Worm (Caenorhabditis elegans) whole organism, L4 larva: ENCODE results near the gene cdk-12.

Experiments
- F10B5.3 ChIP-seq: sonication (generic microtip); optimal IDR thresholded peaks from 2 replicates; lab custom pipeline; 2016; ENCODE audit warnings: mild to moderate bottlenecking, missing genetic modification characterization, missing compliant biosample characterization
- F44E2.7 ChIP-seq: fragments of 200-800 bp; sonication (Bioruptor generic); IDR thresholded peaks from 2 replicates; pipeline ENCODE4 v2.1.2; 2022; ENCODE audit warnings: missing genetic modification characterization, missing compliant biosample characterization
- Y48G9A.11 ChIP-seq: fragments of 200-800 bp; sonication (Bioruptor generic); IDR thresholded peaks from 2 replicates; pipeline ENCODE4 v1.3.6; 2022; ENCODE audit warnings: missing genetic modification reagents, missing genetic modification characterization, missing compliant biosample characterization
- ZK337.2 ChIP-seq: fragments of 200-800 bp; sonication (Bioruptor generic); IDR thresholded peaks from 2 replicates; pipeline ENCODE4 v1.3.6; 2022; ENCODE audit warnings: missing genetic modification reagents, missing genetic modification characterization, missing compliant biosample characterization
- ZK546.5 ChIP-seq, 2 experiments: sonication (generic microtip); optimal IDR thresholded peaks; 2 replicates each; lab custom pipeline; 2017; ENCODE audit warnings: missing biosample characterization in 2 of 2, missing genetic modification characterization in 2 of 2
- aha-1 ChIP-seq: fragments of 150-350 bp; peaks from one replicate; lab custom pipeline; 2014; ENCODE audit warnings: missing biosample characterization, missing genetic modification characterization
- ama-1 ChIP-seq: fragments of 150-350 bp; optimal IDR thresholded peaks from 2 replicates; lab custom pipeline; 2014; ENCODE audit warnings: inconsistent platforms, mixed read lengths
- attf-4 ChIP-seq: sonication (generic microtip); optimal IDR thresholded peaks from 3 replicates; lab custom pipeline; 2017; ENCODE audit warnings: missing biosample characterization, missing genetic modification characterization
- ceh-20 ChIP-seq: fragments of 200-800 bp; sonication (Bioruptor generic); IDR thresholded peaks from 2 replicates; pipeline ENCODE4 v1.3.6; 2022; ENCODE audit warnings: missing genetic modification reagents, missing genetic modification characterization, missing compliant biosample characterization
- ceh-82 ChIP-seq: sonication (generic microtip); optimal IDR thresholded peaks from 2 replicates; lab custom pipeline; 2017; ENCODE audit warnings: missing biosample characterization, missing genetic modification characterization
- ctbp-1 ChIP-seq: fragments of 200-800 bp; sonication (Bioruptor generic); IDR thresholded peaks from 2 replicates; pipeline ENCODE4 v1.3.6; 2022; ENCODE audit warnings: missing genetic modification reagents, missing genetic modification characterization, missing compliant biosample characterization
- daf-12 ChIP-seq: fragments of 150-350 bp; optimal IDR thresholded peaks from 2 replicates; lab custom pipeline; 2014; ENCODE audit warnings: missing biosample characterization, missing genetic modification reagents, missing genetic modification characterization
- daf-19 ChIP-seq: fragments of 200-800 bp; sonication (Bioruptor generic); conservative IDR thresholded peaks from 2 replicates; pipeline ENCODE4 v1.3.6; 2022; ENCODE audit warnings: missing genetic modification characterization, missing compliant biosample characterization
- daf-8 ChIP-seq: fragments of 200-800 bp; sonication (Bioruptor generic); IDR thresholded peaks from 2 replicates; pipeline ENCODE4 v1.3.6; 2022; ENCODE audit warnings: missing genetic modification characterization, missing compliant biosample characterization
- dmd-6 ChIP-seq: fragments of 200-800 bp; sonication (Bioruptor generic); IDR thresholded peaks from 2 replicates; pipeline ENCODE4 v1.3.6; 2022; ENCODE audit warnings: missing genetic modification reagents, missing genetic modification characterization, missing compliant biosample characterization
- dmd-8 ChIP-seq: fragments of 200-800 bp; sonication (Bioruptor generic); IDR thresholded peaks from 2 replicates; pipeline ENCODE4 v1.3.6; 2022; ENCODE audit warnings: missing genetic modification characterization, missing compliant biosample characterization
- dpl-1 ChIP-seq: fragments of 150-350 bp; optimal IDR thresholded peaks from 2 replicates; lab custom pipeline; 2014; ENCODE audit warnings: missing biosample characterization, missing genetic modification reagents, missing genetic modification characterization
- dve-1 ChIP-seq: sonication (generic microtip); optimal IDR thresholded peaks from 2 replicates; lab custom pipeline; 2017; ENCODE audit warnings: antibody characterized with exemption, mild to moderate bottlenecking, missing genetic modification characterization, missing compliant biosample characterization; ENCODE audit not compliant: insufficient read depth
- egl-27 ChIP-seq: sonication (generic microtip); optimal IDR thresholded peaks from 3 replicates; lab custom pipeline; 2017; ENCODE audit warnings: missing biosample characterization, missing genetic modification reagents, missing genetic modification characterization
- egl-43 ChIP-seq: fragments of 200-800 bp; sonication (Bioruptor generic); IDR thresholded peaks from 2 replicates; pipeline ENCODE4 v1.3.6; 2022; ENCODE audit warnings: missing genetic modification reagents, missing genetic modification characterization, missing compliant biosample characterization
- fkh-10 ChIP-seq: fragments of 150-350 bp; optimal IDR thresholded peaks from 2 replicates; lab custom pipeline; 2014; ENCODE audit warnings: missing biosample characterization, missing genetic modification reagents, missing genetic modification characterization
- gei-8 ChIP-seq: fragments of 200-800 bp; sonication (Bioruptor generic); optimal IDR thresholded peaks from 2 replicates; lab custom pipeline; 2018; ENCODE audit warnings: mild to moderate bottlenecking, missing genetic modification characterization, missing compliant biosample characterization
- hif-1 ChIP-seq, 2 experiments: sonication (generic microtip); optimal IDR thresholded peaks; 2 replicates each; lab custom pipeline; 2016 to 2017; ENCODE audit warnings: missing compliant biosample characterization in 2 of 2, missing genetic modification characterization in 2 of 2, missing genetic modification reagents in 2 of 2, missing genotype in 2 of 2, mild to moderate bottlenecking in 1 of 2
- lim-7 ChIP-seq: fragments of 200-800 bp; sonication (Bioruptor generic); IDR thresholded peaks from 2 replicates; pipeline ENCODE4 v1.3.6; 2022; ENCODE audit warnings: missing genetic modification characterization, missing compliant biosample characterization
- lin-1 ChIP-seq: fragments of 200-800 bp; sonication (Bioruptor generic); IDR thresholded peaks from 2 replicates; pipeline ENCODE4 v1.3.6; 2022; ENCODE audit warnings: missing genetic modification reagents, missing genetic modification characterization, missing compliant biosample characterization
- lin-38 ChIP-seq: fragments of 200-800 bp; sonication (Bioruptor generic); IDR thresholded peaks from 2 replicates; pipeline ENCODE4 v1.3.6; 2022; ENCODE audit warnings: missing genetic modification reagents, missing genetic modification characterization, missing compliant biosample characterization
- lin-39 ChIP-seq: fragments of 150-350 bp; optimal IDR thresholded peaks from 2 replicates; lab custom pipeline; 2014; ENCODE audit warnings: missing biosample characterization, missing genetic modification reagents, missing genetic modification characterization
- madf-9 ChIP-seq: fragments of 200-800 bp; sonication (Bioruptor generic); conservative IDR thresholded peaks from 2 replicates; pipeline ENCODE4 v1.3.6; 2022; ENCODE audit warnings: missing genetic modification reagents, missing genetic modification characterization, missing compliant biosample characterization
- mdt-29 ChIP-seq: fragments of 200-800 bp; sonication (Bioruptor generic); IDR thresholded peaks from 2 replicates; pipeline ENCODE4 v1.3.6; 2022; ENCODE audit warnings: missing genetic modification reagents, missing genetic modification characterization, missing compliant biosample characterization
- mep-1 ChIP-seq: fragments of 150-350 bp; sonication (generic microtip); optimal IDR thresholded peaks from 3 replicates; lab custom pipeline; 2014; ENCODE audit warnings: missing biosample characterization, missing genetic modification characterization
- mxl-3 ChIP-seq: fragments of 200-800 bp; sonication (Bioruptor generic); optimal IDR thresholded peaks from 2 replicates; lab custom pipeline; 2018; ENCODE audit warnings: mild to moderate bottlenecking, missing genetic modification characterization, missing compliant biosample characterization
- nhr-10 ChIP-seq: fragments of 150-350 bp; optimal IDR thresholded peaks from 2 replicates; lab custom pipeline; 2014; ENCODE audit warnings: missing biosample characterization, missing genetic modification characterization
- nhr-102 ChIP-seq: sonication (generic microtip); optimal IDR thresholded peaks from 2 replicates; lab custom pipeline; 2016; ENCODE audit warnings: mild to moderate bottlenecking, missing genetic modification characterization, moderate library complexity, missing compliant biosample characterization
- nhr-237 ChIP-seq: sonication (generic microtip); optimal IDR thresholded peaks from 2 replicates; lab custom pipeline; 2017; ENCODE audit warnings: missing biosample characterization, missing genetic modification characterization
- nhr-25 ChIP-seq: sonication (generic microtip); optimal IDR thresholded peaks from 2 replicates; lab custom pipeline; 2017; ENCODE audit warnings: missing genetic modification characterization, mild to moderate bottlenecking, missing compliant biosample characterization, antibody characterized with exemption, moderate library complexity, borderline replicate concordance; ENCODE audit not compliant: insufficient read depth
- nhr-41 ChIP-seq: fragments of 200-800 bp; sonication (Bioruptor generic); IDR thresholded peaks from 2 replicates; pipeline ENCODE4 v1.3.6; 2022; ENCODE audit warnings: missing genetic modification reagents, missing genetic modification characterization, missing compliant biosample characterization
- nhr-42 ChIP-seq: fragments of 200-800 bp; sonication (Bioruptor generic); IDR thresholded peaks from 2 replicates; pipeline ENCODE4 v1.3.6; 2022; ENCODE audit warnings: missing genetic modification characterization, missing compliant biosample characterization
- nhr-48 ChIP-seq: sonication (generic microtip); optimal IDR thresholded peaks from 2 replicates; lab custom pipeline; 2016; ENCODE audit warnings: mild to moderate bottlenecking, missing genetic modification characterization, missing compliant biosample characterization
- nhr-6 ChIP-seq: fragments of 150-350 bp; optimal IDR thresholded peaks from 2 replicates; lab custom pipeline; 2014; ENCODE audit warnings: missing biosample characterization, missing genetic modification characterization
- nhr-77 ChIP-seq: fragments of 150-350 bp; optimal IDR thresholded peaks from 2 replicates; lab custom pipeline; 2014; ENCODE audit warnings: missing biosample characterization, missing genetic modification characterization
- php-3 ChIP-seq: fragments of 200-800 bp; sonication (Bioruptor generic); IDR thresholded peaks from 2 replicates; pipeline ENCODE4 v1.3.6; 2022; ENCODE audit warnings: missing genetic modification reagents, missing genetic modification characterization, missing compliant biosample characterization
- pqm-1 ChIP-seq: sonication (generic microtip); optimal IDR thresholded peaks from 2 replicates; lab custom pipeline; 2017; ENCODE audit warnings: missing biosample characterization, missing genetic modification characterization
- saeg-2 ChIP-seq: fragments of 200-800 bp; sonication (Bioruptor generic); IDR thresholded peaks from 2 replicates; pipeline ENCODE4 v1.3.6; 2022; ENCODE audit warnings: missing genetic modification reagents, missing genetic modification characterization, missing compliant biosample characterization
- snpc-4 ChIP-seq: fragments of 150-350 bp; optimal IDR thresholded peaks from 2 replicates; lab custom pipeline; 2014; ENCODE audit warnings: missing biosample characterization, missing genetic modification characterization
- spr-3 ChIP-seq: fragments of 200-800 bp; sonication (Bioruptor generic); optimal IDR thresholded peaks from 2 replicates; lab custom pipeline; 2018; ENCODE audit warnings: mild to moderate bottlenecking, missing genetic modification characterization, missing compliant biosample characterization
- tag-97 ChIP-seq: fragments of 200-800 bp; sonication (Bioruptor generic); IDR thresholded peaks from 2 replicates; pipeline ENCODE4 v1.3.6; 2022; ENCODE audit warnings: missing genetic modification characterization, missing compliant biosample characterization
- tra-1 ChIP-seq: fragments of 200-800 bp; sonication (Bioruptor generic); IDR thresholded peaks from 2 replicates; pipeline ENCODE4 v1.3.6; 2022; ENCODE audit warnings: missing genetic modification reagents, missing genetic modification characterization, missing compliant biosample characterization
- unc-130 ChIP-seq: sonication (generic microtip); optimal IDR thresholded peaks from 2 replicates; lab custom pipeline; 2016; ENCODE audit warnings: missing genetic modification reagents, missing genetic modification characterization, missing compliant biosample characterization
- unc-39 ChIP-seq: sonication (generic microtip); optimal IDR thresholded peaks from 2 replicates; lab custom pipeline; 2017; ENCODE audit warnings: missing biosample characterization, missing genetic modification characterization
- zfp-3 ChIP-seq: fragments of 200-800 bp; sonication (Bioruptor generic); conservative IDR thresholded peaks from 2 replicates; pipeline ENCODE4 v1.3.6; 2022; ENCODE audit warnings: missing genetic modification reagents, missing genetic modification characterization, missing compliant biosample characterization
- ztf-11 ChIP-seq: fragments of 150-350 bp; optimal IDR thresholded peaks from 2 replicates; lab custom pipeline; 2014; ENCODE audit warnings: missing biosample characterization, missing genetic modification characterization
- ztf-7 ChIP-seq: fragments of 150-350 bp; optimal IDR thresholded peaks from 2 replicates; lab custom pipeline; 2014; ENCODE audit warnings: missing biosample characterization, missing genetic modification characterization

Gene cdk-12

ce11 chrIII:4284732-4285165 lies 48.0 kb upstream of the cdk-12 start (continued):
- TF ChIP-seq mdt-29 (GFP tag; lab: Robert Waterston, UW), result no peak
- no peak for TF ChIP-seq daf-19 (GFP tag; lab: Robert Waterston, UW)
- peak; percentile 53 for TF ChIP-seq gei-8 (GFP tag; lab: Kevin White, UChicago)
- TF ChIP-seq dve-1 (tag; lab: Kevin White, UChicago), result peak; percentile 85
- TF ChIP-seq ZK337.2, result no peak
- TF ChIP-seq ztf-11 (tag; lab: Kevin White, UChicago), result no peak
- peak; percentile 80 for TF ChIP-seq nhr-25 (tag; lab: Kevin White, UChicago)
- TF ChIP-seq tag-97 (GFP tag; lab: Robert Waterston, UW), result no peak
- TF ChIP-seq tra-1 (GFP tag; lab: Robert Waterston, UW), result peak; percentile 65; the same call in 1 of the 2 replicates
- no peak for TF ChIP-seq fkh-10 (GFP tag; lab: Kevin White, UChicago)
- TF ChIP-seq F44E2.7 (GFP tag; lab: Robert Waterston, UW), result no peak
- TF ChIP-seq dmd-6, result peak; percentile 88
- TF ChIP-seq nhr-10 (tag; lab: Kevin White, UChicago), result no peak
- no peak for TF ChIP-seq lin-39 (tag; lab: Kevin White, UChicago)
- peak; percentile 21 for TF ChIP-seq nhr-6 (tag; lab: Kevin White, UChicago)
- TF ChIP-seq lim-7 (GFP tag; lab: Robert Waterston, UW), result no peak
- TF ChIP-seq nhr-77, result peak; percentile 56
- no peak for TF ChIP-seq daf-12 (tag; lab: Kevin White, UChicago)
- no peak for TF ChIP-seq egl-27 (tag; lab: Kevin White, UChicago)
- TF ChIP-seq unc-39 (tag; lab: Kevin White, UChicago), result no peak
- TF ChIP-seq nhr-102 (tag; lab: Kevin White, UChicago), result peak; percentile 73
- peak; percentile 77; the same call in 1 of the 2 replicates for TF ChIP-seq lin-1 (GFP tag; lab: Robert Waterston, UW)
- no peak for TF ChIP-seq ZK546.5 (tag; optimal IDR thresholded peaks at IDR 0.05; lab: Kevin White, UChicago)
- TF ChIP-seq nhr-48, result peak; percentile 90
- TF ChIP-seq mxl-3 (GFP tag; lab: Kevin White, UChicago), result peak; percentile 92
- TF ChIP-seq ceh-82 (tag; lab: Kevin White, UChicago), result no peak
- TF ChIP-seq unc-130 (GFP tag; lab: Kevin White, UChicago), result no peak
- no peak for TF ChIP-seq attf-4
- TF ChIP-seq spr-3 (GFP tag; lab: Kevin White, UChicago), result no peak
- TF ChIP-seq nhr-237, result no peak
- 0 out of 2 replicates have a peak, but pooled peaks have one; percentile 33 for TF ChIP-seq ceh-20 (GFP tag; lab: Robert Waterston, UW)
- no peak for TF ChIP-seq Y48G9A.11
- peak; percentile 75 for TF ChIP-seq pqm-1 (tag; lab: Kevin White, UChicago)
- no peak for TF ChIP-seq F10B5.3 (tag; lab: Kevin White, UChicago)
- no peak for TF ChIP-seq ama-1 (lab: Kevin White, UChicago)
- TF ChIP-seq nhr-42 (GFP tag; lab: Robert Waterston, UW), result 0 out of 2 replicates have a peak, but pooled peaks have one; percentile 22
- TF ChIP-seq php-3 (GFP tag; lab: Robert Waterston, UW), result 0 out of 2 replicates have a peak, but pooled peaks have one; percentile 31
- TF ChIP-seq aha-1 (tag; lab: Kevin White, UChicago), result peak; percentile 87
- no peak for TF ChIP-seq egl-43 (GFP tag; lab: Robert Waterston, UW)
- TF ChIP-seq ctbp-1 (GFP tag; lab: Robert Waterston, UW), result no peak
- no peak for TF ChIP-seq daf-8 (GFP tag; lab: Robert Waterston, UW)
- no peak for TF ChIP-seq dmd-8 (GFP tag; lab: Robert Waterston, UW)
- no peak for TF ChIP-seq snpc-4 (tag; lab: Kevin White, UChicago)
- peak; percentile 41; the same call in 1 of the 2 replicates for TF ChIP-seq lin-38
- TF ChIP-seq zfp-3 (GFP tag; lab: Robert Waterston, UW), result no peak
- TF ChIP-seq hif-1 (tag; optimal IDR thresholded peaks at IDR 0.05; lab: Kevin White, UChicago), result peak in 1 of 2 experiments; percentile 25
- TF ChIP-seq mep-1 (tag; lab: Kevin White, UChicago), result peak; percentile 87
- no peak for TF ChIP-seq ztf-7 (tag; lab: Kevin White, UChicago)
- TF ChIP-seq nhr-41 (GFP tag; lab: Robert Waterston, UW), result peak; percentile 60; the same call in 1 of the 2 replicates
- 0 out of 2 replicates have a peak, but pooled peaks have one; percentile 52 for TF ChIP-seq madf-9 (GFP tag; lab: Robert Waterston, UW)
- peak; percentile 71; the same call in 1 of the 2 replicates for TF ChIP-seq saeg-2
- peak; percentile 56 for TF ChIP-seq dpl-1 (GFP tag; lab: Kevin White, UChicago)
